Worm (Caenorhabditis elegans): Measurements from ENCODE around the gene srj-15.

- no peak for TF ChIP-seq lin-39 (tag; optimal IDR thresholded peaks at IDR 0.05)
- TF ChIP-seq jun-1 (tag; optimal IDR thresholded peaks at IDR 0.05): no peak
- TF ChIP-seq fkh-8 (tag; optimal IDR thresholded peaks at IDR 0.05): peak; percentile 91
- no peak for TF ChIP-seq nhr-77 (tag; optimal IDR thresholded peaks at IDR 0.05)
- TF ChIP-seq nhr-237 (tag; optimal IDR thresholded peaks at IDR 0.05): no peak
- TF ChIP-seq ets-5 (GFP tag; IDR thresholded peaks at IDR 0.05): no peak
- no peak for TF ChIP-seq elt-3 (tag; optimal IDR thresholded peaks at IDR 0.05)
- TF ChIP-seq nhr-76 (tag; optimal IDR thresholded peaks at IDR 0.05): no peak
- TF ChIP-seq mep-1 (tag; optimal IDR thresholded peaks at IDR 0.05): no peak
Observed at ce11 chrV:1943465-1943864, 21.2 kb downstream of the srj-15 start.

Measured in whole organism, L1 larva.